Worm (Caenorhabditis elegans): Measurements from ENCODE around the gene nlp-53.

nlp-53 gene

ce11 chrX:13665447-13665846 is 46.8 kb downstream of the nlp-53 start:
- peak; percentile 58 for TF ChIP-seq sea-2 (GFP tag; optimal IDR thresholded peaks at IDR 0.05)
- TF ChIP-seq ceh-9 (tag; optimal IDR thresholded peaks at IDR 0.05): no peak
- TF ChIP-seq unc-62 (GFP tag; optimal IDR thresholded peaks at IDR 0.05): no peak
- TF ChIP-seq skn-1 (tag; optimal IDR thresholded peaks at IDR 0.05): peak; percentile 43
- peak; percentile 49 for TF ChIP-seq ama-1 (optimal IDR thresholded peaks at IDR 0.05)
- TF ChIP-seq mml-1 (tag; optimal IDR thresholded peaks at IDR 0.05): no peak
- TF ChIP-seq lsy-12 (tag; optimal IDR thresholded peaks at IDR 0.05): peak; percentile 85
- TF ChIP-seq nhr-11 (tag; optimal IDR thresholded peaks at IDR 0.05): peak; percentile 33
- no peak for TF ChIP-seq fos-1 (tag; optimal IDR thresholded peaks at IDR 0.05)
- TF ChIP-seq tbx-2 (tag; optimal IDR thresholded peaks at IDR 0.05): peak; percentile 85
- no peak for TF ChIP-seq ZK546.5 (tag; optimal IDR thresholded peaks at IDR 0.05)
- peak; percentile 46 for TF ChIP-seq nhr-25 (tag; optimal IDR thresholded peaks at IDR 0.05)
- peak; percentile 86 for TF ChIP-seq jun-1 (tag; optimal IDR thresholded peaks at IDR 0.05)
- TF ChIP-seq nhr-237 (tag; optimal IDR thresholded peaks at IDR 0.05): no peak
- peak in 1 of 3 experiments; percentile 31 for TF ChIP-seq elt-3 (tag; optimal IDR thresholded peaks at IDR 0.05)
- peak; percentile 38 for TF ChIP-seq R02D3.7 (tag; optimal IDR thresholded peaks at IDR 0.05)
- TF ChIP-seq elt-1 (tag; optimal IDR thresholded peaks at IDR 0.05): peak; percentile 58
- TF ChIP-seq fkh-2 (tag; optimal IDR thresholded peaks at IDR 0.05): no peak
- peak; percentile 49 for TF ChIP-seq ztf-4 (tag; optimal IDR thresholded peaks at IDR 0.05)
- TF ChIP-seq nhr-77 (tag; optimal IDR thresholded peaks at IDR 0.05): peak; percentile 46
- no peak for TF ChIP-seq ztf-11 (tag; optimal IDR thresholded peaks at IDR 0.05)
- peak; percentile 71 for TF ChIP-seq nfya-1 (tag; optimal IDR thresholded peaks at IDR 0.05; ENCODE audit: insufficient read depth)
- no peak for TF ChIP-seq ceh-16 (tag; optimal IDR thresholded peaks at IDR 0.05)
- no peak for TF ChIP-seq zag-1 (tag; optimal IDR thresholded peaks at IDR 0.05)
- TF ChIP-seq pha-4 (tag; optimal IDR thresholded peaks at IDR 0.05): peak; percentile 81
- TF ChIP-seq nhr-76 (tag; optimal IDR thresholded peaks at IDR 0.05): peak; percentile 37
- TF ChIP-seq daf-12 (tag; optimal IDR thresholded peaks at IDR 0.05): no peak
- TF ChIP-seq hmg-11 (tag; optimal IDR thresholded peaks at IDR 0.05): peak; percentile 99
- peak; percentile 49 for TF ChIP-seq elt-2 (tag; optimal IDR thresholded peaks at IDR 0.05)
- peak; percentile 89 for TF ChIP-seq egl-5 (tag; optimal IDR thresholded peaks at IDR 0.05)
- no peak for TF ChIP-seq aly-2 (tag; optimal IDR thresholded peaks at IDR 0.05)
- TF ChIP-seq nhr-28 (tag; optimal IDR thresholded peaks at IDR 0.05): no peak
- peak; percentile 41 for TF ChIP-seq pqm-1 (tag; optimal IDR thresholded peaks at IDR 0.05)
- peak; percentile 38 for TF ChIP-seq lin-15B (tag; optimal IDR thresholded peaks at IDR 0.05)
- TF ChIP-seq fkh-10 (GFP tag; optimal IDR thresholded peaks at IDR 0.05): peak; percentile 51
- no peak for TF ChIP-seq mdl-1 (tag; optimal IDR thresholded peaks at IDR 0.05)
- TF ChIP-seq nhr-43 (tag; optimal IDR thresholded peaks at IDR 0.05; ENCODE audit: poor library complexity, severe bottlenecking): peak; percentile 81
- peak; percentile 87 for TF ChIP-seq lin-39 (tag; optimal IDR thresholded peaks at IDR 0.05)
- TF ChIP-seq ceh-82 (tag; optimal IDR thresholded peaks at IDR 0.05): peak; percentile 37
- no peak for TF ChIP-seq eor-1 (tag; optimal IDR thresholded peaks at IDR 0.05)
- TF ChIP-seq nhr-67 (tag; optimal IDR thresholded peaks at IDR 0.05): no peak
- TF ChIP-seq nhr-12 (tag; optimal IDR thresholded peaks at IDR 0.05): no peak
- TF ChIP-seq nhr-23 (tag; optimal IDR thresholded peaks at IDR 0.05): peak; percentile 67
- TF ChIP-seq egl-27 (tag; optimal IDR thresholded peaks at IDR 0.05): peak; percentile 30
- peak; percentile 13 for TF ChIP-seq ceh-28 (tag; optimal IDR thresholded peaks at IDR 0.05)
- peak; percentile 11 for TF ChIP-seq snpc-4 (tag; optimal IDR thresholded peaks at IDR 0.05)
- peak; percentile 27 for TF ChIP-seq unc-39 (tag; optimal IDR thresholded peaks at IDR 0.05)

ce11 chrX:13666864-13667263 is 48.2 kb downstream of the nlp-53 start:
- no peak for TF ChIP-seq aly-2 (tag; optimal IDR thresholded peaks at IDR 0.05)
- no peak for TF ChIP-seq zag-1 (tag; optimal IDR thresholded peaks at IDR 0.05)
- TF ChIP-seq nfya-1 (tag; optimal IDR thresholded peaks at IDR 0.05; ENCODE audit: insufficient read depth): no peak
- no peak for TF ChIP-seq nhr-28 (tag; optimal IDR thresholded peaks at IDR 0.05)
- TF ChIP-seq tbx-2 (tag; optimal IDR thresholded peaks at IDR 0.05): no peak
- TF ChIP-seq daf-12 (tag; optimal IDR thresholded peaks at IDR 0.05): no peak
- no peak for TF ChIP-seq jun-1 (tag; optimal IDR thresholded peaks at IDR 0.05)
- no peak for TF ChIP-seq lin-39 (tag; optimal IDR thresholded peaks at IDR 0.05)
- TF ChIP-seq R02D3.7 (tag; optimal IDR thresholded peaks at IDR 0.05): no peak

Data from whole organism, L3 larva.